Fruit fly (Drosophila melanogaster) whole organism, prepupa: Measurements from ENCODE around the gene cd.

Source experiments
- Blimp-1 ChIP-seq: fragments of 200-800 bp; sonication (Bioruptor generic); optimal IDR thresholded peaks from 3 replicates; lab custom pipeline; 2017; ENCODE audit warnings: missing biosample characterization, missing genetic modification characterization, mild to moderate bottlenecking, moderate library complexity, missing genetic modification reagents
- CG10631 ChIP-seq: fragments of 200-800 bp; sonication (Bioruptor generic); optimal IDR thresholded peaks from 2 replicates; lab custom pipeline; 2016; ENCODE audit warnings: missing biosample characterization, missing genetic modification characterization
- CG11762 ChIP-seq: fragments of 200-800 bp; sonication (Bioruptor generic); optimal IDR thresholded peaks from 3 replicates; lab custom pipeline; 2016; ENCODE audit warnings: missing biosample characterization, missing genetic modification characterization; ENCODE audit not compliant: insufficient read depth
- CG15336 ChIP-seq: fragments of 200-800 bp; sonication (Bioruptor generic); IDR thresholded peaks from 2 replicates; pipeline ENCODE4 v1.3.6; 2022; ENCODE audit warnings: missing biosample characterization, missing genetic modification characterization
- CG1621 ChIP-seq: fragments of 200-800 bp; sonication (Bioruptor generic); optimal IDR thresholded peaks from 3 replicates; lab custom pipeline; 2018; ENCODE audit warnings: missing biosample characterization, mild to moderate bottlenecking, missing genetic modification characterization
- CG16779 ChIP-seq: fragments of 200-800 bp; sonication (Bioruptor generic); optimal IDR thresholded peaks from 3 replicates; lab custom pipeline; 2017; ENCODE audit warnings: missing biosample characterization, mild to moderate bottlenecking, missing genetic modification characterization
- CG3032 ChIP-seq: fragments of 200-800 bp; optimal IDR thresholded peaks from 2 replicates; lab custom pipeline; 2019; ENCODE audit warnings: missing biosample characterization, mild to moderate bottlenecking, missing genetic modification characterization, moderate library complexity
- CG31627 ChIP-seq: fragments of 200-800 bp; sonication (Bioruptor generic); optimal IDR thresholded peaks from 3 replicates; lab custom pipeline; 2016; ENCODE audit warnings: missing biosample characterization, missing genetic modification characterization
- CG32006 ChIP-seq: fragments of 200-800 bp; sonication (Bioruptor generic); optimal IDR thresholded peaks from 3 replicates; lab custom pipeline; 2017; ENCODE audit warnings: missing biosample characterization, mild to moderate bottlenecking, missing genetic modification characterization
- CG34406 ChIP-seq: fragments of 200-800 bp; sonication (Bioruptor generic); optimal IDR thresholded peaks from 3 replicates; lab custom pipeline; 2016; ENCODE audit warnings: missing biosample characterization, missing genetic modification characterization
- CG3919 ChIP-seq: fragments of 200-800 bp; sonication (Bioruptor generic); optimal IDR thresholded peaks from 3 replicates; lab custom pipeline; 2016; ENCODE audit warnings: missing biosample characterization, missing genetic modification characterization
- CG4318 ChIP-seq: fragments of 200-800 bp; sonication (Bioruptor generic); optimal IDR thresholded peaks from 3 replicates; lab custom pipeline; 2017; ENCODE audit warnings: missing biosample characterization, mild to moderate bottlenecking, missing genetic modification characterization
- CG6792 ChIP-seq: fragments of 200-800 bp; sonication (Bioruptor generic); optimal IDR thresholded peaks from 3 replicates; lab custom pipeline; 2016; ENCODE audit warnings: missing biosample characterization, missing genetic modification characterization
- CG6808 ChIP-seq: fragments of 200-800 bp; sonication (Bioruptor generic); optimal IDR thresholded peaks from 3 replicates; lab custom pipeline; 2017; ENCODE audit warnings: missing biosample characterization, missing genetic modification characterization, mild to moderate bottlenecking, moderate library complexity, missing genetic modification reagents
- CG7368 ChIP-seq: fragments of 200-800 bp; sonication (Bioruptor generic); optimal IDR thresholded peaks from 3 replicates; lab custom pipeline; 2016; ENCODE audit warnings: missing biosample characterization, missing genetic modification characterization
- CG8119 ChIP-seq: fragments of 200-800 bp; sonication (Bioruptor generic); IDR thresholded peaks from 3 replicates; pipeline ENCODE4 v1.3.6; 2022; ENCODE audit warnings: missing biosample characterization, missing genetic modification characterization
- CG8319 ChIP-seq: fragments of 200-800 bp; sonication (Bioruptor generic); optimal IDR thresholded peaks from 3 replicates; lab custom pipeline; 2016; ENCODE audit warnings: missing biosample characterization, missing genetic modification characterization
- CG8632 ChIP-seq: fragments of 200-800 bp; sonication (Bioruptor generic); optimal IDR thresholded peaks from 3 replicates; lab custom pipeline; 2016; ENCODE audit warnings: missing biosample characterization, missing genetic modification characterization
- CG9139 ChIP-seq: fragments of 200-800 bp; sonication (Bioruptor generic); optimal IDR thresholded peaks from 3 replicates; lab custom pipeline; 2017; ENCODE audit warnings: missing biosample characterization, mild to moderate bottlenecking, missing genetic modification characterization
- Eip75B ChIP-seq: fragments of 200-800 bp; sonication (Bioruptor generic); optimal IDR thresholded peaks from 3 replicates; lab custom pipeline; 2016; ENCODE audit warnings: missing biosample characterization, missing genetic modification characterization
- Eip78C ChIP-seq: fragments of 200-800 bp; sonication (Bioruptor generic); peaks from one replicate; lab custom pipeline; 2016; ENCODE audit warnings: missing biosample characterization, missing genetic modification characterization
- Eip93F ChIP-seq: fragments of 200-800 bp; sonication (Bioruptor generic); optimal IDR thresholded peaks from 2 replicates; lab custom pipeline; 2016; ENCODE audit warnings: missing biosample characterization, mild to moderate bottlenecking, missing genetic modification characterization
- Ets21C ChIP-seq: fragments of 200-800 bp; sonication (Bioruptor generic); optimal IDR thresholded peaks from 3 replicates; lab custom pipeline; 2016; ENCODE audit warnings: missing biosample characterization, missing genetic modification characterization
- Gug ChIP-seq: fragments of 200-800 bp; sonication (Bioruptor generic); IDR thresholded peaks from 2 replicates; pipeline ENCODE4 v1.3.6; 2022; ENCODE audit warnings: missing biosample characterization, missing genetic modification characterization
- Hr38 ChIP-seq: sonication (Bioruptor generic); optimal IDR thresholded peaks from 2 replicates; lab custom pipeline; 2016; ENCODE audit warnings: missing biosample characterization, missing genetic modification characterization
- Hr39 ChIP-seq: fragments of 200-800 bp; sonication (Bioruptor generic); optimal IDR thresholded peaks from 2 replicates; lab custom pipeline; 2016; ENCODE audit warnings: missing biosample characterization, missing genetic modification characterization
- Met ChIP-seq: fragments of 200-800 bp; sonication (Bioruptor generic); optimal IDR thresholded peaks from 3 replicates; lab custom pipeline; 2016; ENCODE audit warnings: missing biosample characterization, missing genetic modification characterization
- OdsH ChIP-seq: fragments of 200-800 bp; sonication (Bioruptor generic); optimal IDR thresholded peaks from 3 replicates; lab custom pipeline; 2016; ENCODE audit warnings: missing biosample characterization, missing genetic modification characterization
- Smox ChIP-seq: fragments of 200-800 bp; sonication (Bioruptor generic); optimal IDR thresholded peaks from 3 replicates; lab custom pipeline; 2016; ENCODE audit warnings: missing biosample characterization, missing genetic modification characterization
- Sox102F ChIP-seq: fragments of 200-800 bp; sonication (Bioruptor generic); optimal IDR thresholded peaks from 2 replicates; lab custom pipeline; 2016; ENCODE audit warnings: missing biosample characterization, mild to moderate bottlenecking, missing genetic modification characterization
- Sox14 ChIP-seq: fragments of 200-800 bp; sonication (Bioruptor generic); optimal IDR thresholded peaks from 3 replicates; lab custom pipeline; 2016; ENCODE audit warnings: missing biosample characterization, missing genetic modification characterization
- Sox15 ChIP-seq: fragments of 200-800 bp; sonication (Bioruptor generic); optimal IDR thresholded peaks from 3 replicates; lab custom pipeline; 2016; ENCODE audit warnings: missing biosample characterization, missing genetic modification characterization
- achi ChIP-seq: fragments of 200-800 bp; sonication (Bioruptor generic); optimal IDR thresholded peaks from 3 replicates; lab custom pipeline; 2016; ENCODE audit warnings: missing biosample characterization, missing genetic modification characterization
- acj6 ChIP-seq: fragments of 200-800 bp; sonication (Bioruptor generic); optimal IDR thresholded peaks from 3 replicates; lab custom pipeline; 2016; ENCODE audit warnings: missing biosample characterization, missing genetic modification characterization
- cyc ChIP-seq: fragments of 200-800 bp; sonication (Bioruptor generic); optimal IDR thresholded peaks from 3 replicates; lab custom pipeline; 2016; ENCODE audit warnings: missing biosample characterization, missing genetic modification characterization
- dac ChIP-seq: fragments of 200-800 bp; sonication (Bioruptor generic); optimal IDR thresholded peaks from 2 replicates; lab custom pipeline; 2017; ENCODE audit warnings: missing biosample characterization, mild to moderate bottlenecking, missing genetic modification characterization
- dsx ChIP-seq: fragments of 200-800 bp; optimal IDR thresholded peaks from 3 replicates; lab custom pipeline; 2019; ENCODE audit warnings: missing biosample characterization, mild to moderate bottlenecking, missing genetic modification characterization, moderate library complexity; ENCODE audit not compliant: poor library complexity, severe bottlenecking
- eg ChIP-seq: fragments of 200-800 bp; sonication (Bioruptor generic); IDR thresholded peaks from 3 replicates; pipeline ENCODE4 v1.3.6; 2022; ENCODE audit warnings: missing biosample characterization, missing genetic modification characterization
- esn ChIP-seq: fragments of 200-800 bp; sonication (Bioruptor generic); optimal IDR thresholded peaks from 2 replicates; lab custom pipeline; 2016; ENCODE audit warnings: missing biosample characterization, mild to moderate bottlenecking, missing genetic modification characterization, moderate library complexity
- fd59A ChIP-seq: fragments of 200-800 bp; sonication (Bioruptor generic); optimal IDR thresholded peaks from 2 replicates; lab custom pipeline; 2017; ENCODE audit warnings: missing biosample characterization, mild to moderate bottlenecking, missing genetic modification characterization, missing genetic modification reagents
- fd85E ChIP-seq: fragments of 200-800 bp; sonication (Bioruptor generic); optimal IDR thresholded peaks from 3 replicates; lab custom pipeline; 2016; ENCODE audit warnings: missing biosample characterization, missing genetic modification characterization
- fkh ChIP-seq: fragments of 200-800 bp; sonication (Bioruptor generic); optimal IDR thresholded peaks from 3 replicates; lab custom pipeline; 2017; ENCODE audit warnings: missing biosample characterization, mild to moderate bottlenecking, missing genetic modification characterization, moderate library complexity
- lz ChIP-seq: fragments of 200-800 bp; sonication (Bioruptor generic); optimal IDR thresholded peaks from 3 replicates; lab custom pipeline; 2016; ENCODE audit warnings: missing biosample characterization, missing genetic modification characterization
- net ChIP-seq: fragments of 200-800 bp; sonication (Bioruptor generic); optimal IDR thresholded peaks from 3 replicates; lab custom pipeline; 2016; ENCODE audit warnings: missing biosample characterization, missing genetic modification characterization
- pdm3 ChIP-seq: fragments of 200-800 bp; sonication (Bioruptor generic); optimal IDR thresholded peaks from 3 replicates; lab custom pipeline; 2016; ENCODE audit warnings: missing biosample characterization, missing genetic modification characterization
- salr ChIP-seq, 2 experiments: fragments of 200-800 bp; sonication (Bioruptor generic); optimal IDR thresholded peaks; 3 replicates each; lab custom pipeline; 2016 to 2018; ENCODE audit warnings: missing biosample characterization in 2 of 2, missing genetic modification characterization in 2 of 2, mild to moderate bottlenecking in 1 of 2
- spab ChIP-seq: fragments of 200-800 bp; sonication (Bioruptor generic); optimal IDR thresholded peaks from 2 replicates; lab custom pipeline; 2017; ENCODE audit warnings: missing biosample characterization, mild to moderate bottlenecking, missing genetic modification characterization, missing genetic modification reagents
- ss ChIP-seq, 2 experiments: fragments of 200-800 bp; sonication (Bioruptor generic); optimal IDR thresholded peaks; 2 replicates in 1 of 2; 3 replicates in 1 of 2; lab custom pipeline; 2017 to 2018; ENCODE audit warnings: mild to moderate bottlenecking in 2 of 2, missing biosample characterization in 2 of 2, missing genetic modification characterization in 2 of 2, moderate library complexity in 1 of 2
- topi ChIP-seq: fragments of 200-800 bp; sonication (Bioruptor generic); optimal IDR thresholded peaks from 3 replicates; lab custom pipeline; 2016; ENCODE audit warnings: missing biosample characterization, missing genetic modification characterization
- vri ChIP-seq: fragments of 200-800 bp; sonication (Bioruptor generic); optimal IDR thresholded peaks from 3 replicates; lab custom pipeline; 2016; ENCODE audit warnings: missing biosample characterization, mild to moderate bottlenecking, missing genetic modification characterization

cd gene

dm6 chr3R:22684948-22685253 lies 9.9 kb upstream of the cd start:
- TF ChIP-seq Hr38: no peak
- no peak for TF ChIP-seq pdm3 (GFP tag; lab: Kevin White, UChicago)
- TF ChIP-seq dac (GFP tag; lab: Kevin White, UChicago): no peak
- TF ChIP-seq Smox (GFP tag; lab: Kevin White, UChicago): no peak
- no peak for TF ChIP-seq spab
- TF ChIP-seq CG11762: no peak

- TF ChIP-seq CG8632 (GFP tag; lab: Kevin White, UChicago): peak; percentile 1
- no peak for TF ChIP-seq Gug
- peak; percentile 45 for TF ChIP-seq topi
- peak; percentile 50 for TF ChIP-seq CG10631 (GFP tag; lab: Kevin White, UChicago)
- TF ChIP-seq CG6792 (GFP tag; lab: Kevin White, UChicago): peak; percentile 37
- peak; percentile 4 for TF ChIP-seq fkh (GFP tag; lab: Kevin White, UChicago)
- TF ChIP-seq CG4318 (GFP tag; lab: Kevin White, UChicago): no peak
- peak; percentile 56 for TF ChIP-seq Sox102F (GFP tag; lab: Kevin White, UChicago)
- peak; percentile 11 for TF ChIP-seq CG1621
- peak; percentile 42 for TF ChIP-seq Eip93F (GFP tag; lab: Kevin White, UChicago)
- peak; percentile 39 for TF ChIP-seq Eip75B (GFP tag; lab: Kevin White, UChicago)
- TF ChIP-seq CG15336 (GFP tag; lab: Robert Waterston, UW): no peak; the same call in 1 of the 2 replicates
- peak; percentile 36 for TF ChIP-seq cyc (GFP tag; lab: Kevin White, UChicago)
- TF ChIP-seq CG9139: peak; percentile 35
- TF ChIP-seq Blimp-1: no peak
- TF ChIP-seq Sox15 (GFP tag; lab: Kevin White, UChicago): no peak
- TF ChIP-seq CG7368 (GFP tag; lab: Kevin White, UChicago): no peak
- peak; percentile 33 for TF ChIP-seq CG31627 (GFP tag; lab: Kevin White, UChicago)
- peak; percentile 56 for TF ChIP-seq pdm3 (GFP tag; lab: Kevin White, UChicago)
- TF ChIP-seq CG3032: peak; percentile 27
- no peak for TF ChIP-seq Hr39
- TF ChIP-seq CG11762: no peak
- TF ChIP-seq achi (GFP tag; lab: Kevin White, UChicago): peak; percentile 90
- TF ChIP-seq dac (GFP tag; lab: Kevin White, UChicago): no peak
- peak; percentile 56 for TF ChIP-seq eg (GFP tag; lab: Robert Waterston, UW)
- TF ChIP-seq CG3919: peak; percentile 51
- no peak for TF ChIP-seq vri (GFP tag; lab: Kevin White, UChicago)
- peak; percentile 38 for TF ChIP-seq Sox14 (GFP tag; lab: Kevin White, UChicago)
- TF ChIP-seq CG32006 (GFP tag; lab: Kevin White, UChicago): no peak
- TF ChIP-seq lz (GFP tag; lab: Kevin White, UChicago): peak; percentile 48
- peak; percentile 36 for TF ChIP-seq CG34406 (GFP tag; lab: Kevin White, UChicago)
- no peak for TF ChIP-seq CG16779 (tag; lab: Kevin White, UChicago)
- peak; percentile 67 for TF ChIP-seq esn
- TF ChIP-seq acj6: peak; percentile 20
- no peak for TF ChIP-seq fd85E (GFP tag; lab: Kevin White, UChicago)
- peak; percentile 13; the same call in 1 of the 3 replicates for TF ChIP-seq CG8119 (GFP tag; lab: Robert Waterston, UW)
- TF ChIP-seq Eip78C (GFP tag; lab: Kevin White, UChicago): no peak
- TF ChIP-seq CG8319 (GFP tag; lab: Kevin White, UChicago): no peak
- no peak for TF ChIP-seq salr (GFP tag; optimal IDR thresholded peaks at IDR 0.05; lab: Kevin White, UChicago)
- peak; percentile 57 for TF ChIP-seq dsx (GFP tag; lab: Kevin White, UChicago)
- peak; percentile 56 for TF ChIP-seq net
- TF ChIP-seq OdsH (GFP tag; lab: Kevin White, UChicago): no peak
- no peak for TF ChIP-seq Ets21C (GFP tag; lab: Kevin White, UChicago)
- TF ChIP-seq ss (GFP tag; optimal IDR thresholded peaks at IDR 0.05; lab: Kevin White, UChicago): peak; percentile 42 to 56
- no peak for TF ChIP-seq CG6808 (GFP tag; lab: Kevin White, UChicago)
- no peak for TF ChIP-seq Met (GFP tag; lab: Kevin White, UChicago)
- TF ChIP-seq fd59A (GFP tag; lab: Kevin White, UChicago): no peak
These were observed 8.4 kb upstream of the cd start, which contains the start of the genes Gclm and CG17625 for dm6 chr3R:22686336-22686874. Gene Gclm, minus strand, starts transcription at chr3R:22686510. Gene CG17625, plus strand, starts transcription at chr3R:22686849.
